Fruit fly (Drosophila melanogaster) whole organism, larva: ENCODE results near the gene bin.

Experiments used
- noc ChIP-seq: fragments of 200-800 bp; sonication (Bioruptor generic); optimal IDR thresholded peaks from 3 replicates; lab custom pipeline; 2019; ENCODE audit warnings: missing biosample characterization, mild to moderate bottlenecking, missing genetic modification characterization, moderate library complexity

bin gene

dm6 chr3L:6988942-6989569 lies 1.4 kb upstream of the bin start:
- peak; percentile 76 for TF ChIP-seq noc (tag; lab: Kevin White, UChicago)

- no peak for TF ChIP-seq noc (tag; lab: Kevin White, UChicago)
Observed at dm6 chr3L:6993350-6993749, 2.9 kb downstream of the bin start.

dm6 chr3L:6995364-6995749 lies 4.9 kb downstream of the bin start:
- no peak for TF ChIP-seq noc (tag; lab: Kevin White, UChicago)

DNA sequence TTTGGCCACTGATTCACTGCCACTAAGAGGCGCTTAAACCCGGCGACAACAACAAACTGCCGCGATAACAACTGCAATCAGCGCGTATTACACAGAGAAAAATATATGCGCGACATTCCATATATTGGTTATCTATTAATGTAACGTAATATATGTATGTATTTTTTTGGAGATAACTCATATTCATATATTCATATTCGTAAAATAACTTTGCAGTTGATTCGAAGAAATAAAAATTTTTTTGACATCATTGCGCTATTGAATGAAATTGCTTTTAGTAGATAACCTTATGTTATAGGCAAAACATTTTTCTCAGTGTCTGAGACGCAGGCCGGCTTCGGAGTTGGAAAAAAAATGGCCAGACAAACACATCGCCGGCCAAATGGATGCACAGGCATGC lies 6.5 kb downstream of the bin start:
- TF ChIP-seq noc (tag; lab: Kevin White, UChicago), result no peak

DNA sequence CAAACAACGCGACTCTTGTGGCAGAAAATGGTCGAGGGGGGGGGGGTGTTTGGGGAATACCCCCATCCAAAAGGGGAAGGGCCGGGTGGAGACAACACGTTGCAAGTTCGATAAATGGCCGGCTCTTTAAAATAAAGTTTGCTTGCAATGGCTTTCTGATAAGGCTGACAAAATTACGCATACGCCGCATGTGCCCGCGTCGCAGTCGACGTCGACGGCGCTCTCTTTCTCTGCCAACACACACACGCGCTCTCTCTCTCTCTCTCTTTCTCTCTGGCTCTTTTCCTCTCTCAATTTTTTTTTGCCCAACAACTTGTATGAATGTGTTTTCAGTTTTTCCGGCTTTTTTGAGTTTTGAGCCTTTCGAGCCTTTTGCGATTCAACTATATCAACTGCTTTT lies 7.0 kb downstream of the bin start:
- TF ChIP-seq noc (tag; lab: Kevin White, UChicago), result no peak

DNA sequence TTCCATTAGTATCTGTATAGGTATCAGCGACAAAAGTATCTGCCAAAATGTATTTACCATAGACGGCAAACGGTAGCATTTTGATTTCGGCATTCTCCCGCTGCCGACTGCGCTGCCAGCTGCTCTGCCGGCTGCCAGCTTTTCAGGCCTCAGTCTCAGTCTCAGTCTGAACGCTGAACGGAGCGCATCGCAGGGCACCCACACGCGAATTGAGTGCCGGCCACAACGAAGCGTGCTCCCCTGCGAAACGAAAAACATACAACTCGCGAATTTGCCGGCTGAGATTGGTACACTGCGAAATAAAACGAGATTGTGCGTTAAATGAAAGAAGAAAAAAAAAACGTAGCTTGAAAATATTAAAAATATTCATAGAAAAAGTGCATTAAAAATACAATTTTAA lies 8.3 kb downstream of the bin start, which contains the start of gene Mp:
TSS of gene Mp (plus strand) at position 152 of the 400 bp plus-strand sequence.
- TF ChIP-seq noc (tag; lab: Kevin White, UChicago), result no peak

DNA sequence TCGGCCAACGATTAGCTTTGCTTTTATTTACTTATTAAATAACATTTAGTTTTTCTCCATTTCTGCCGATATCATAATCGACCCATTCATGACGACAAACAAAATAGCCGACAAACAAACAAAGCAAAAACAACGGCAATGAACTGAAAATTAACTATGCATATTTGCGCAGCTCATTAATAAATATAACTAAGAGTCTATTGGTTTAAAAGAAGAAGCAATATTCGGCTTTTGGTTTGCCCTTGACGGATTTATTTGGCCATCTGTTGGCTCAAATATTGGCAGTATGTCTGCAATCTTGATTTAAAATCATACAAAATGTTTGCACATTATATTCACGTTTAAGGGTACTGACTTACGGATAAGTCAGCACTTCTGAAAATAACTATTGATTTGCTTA lies 9.6 kb downstream of the bin start:
- TF ChIP-seq noc (tag; lab: Kevin White, UChicago), result no peak

- no peak for TF ChIP-seq noc (tag; lab: Kevin White, UChicago)
Observed at dm6 chr3L:7001855-7002254, 11.4 kb downstream of the bin start.

dm6 chr3L:7002355-7002754 lies 11.9 kb downstream of the bin start:
- no peak for TF ChIP-seq noc (tag; lab: Kevin White, UChicago)

DNA sequence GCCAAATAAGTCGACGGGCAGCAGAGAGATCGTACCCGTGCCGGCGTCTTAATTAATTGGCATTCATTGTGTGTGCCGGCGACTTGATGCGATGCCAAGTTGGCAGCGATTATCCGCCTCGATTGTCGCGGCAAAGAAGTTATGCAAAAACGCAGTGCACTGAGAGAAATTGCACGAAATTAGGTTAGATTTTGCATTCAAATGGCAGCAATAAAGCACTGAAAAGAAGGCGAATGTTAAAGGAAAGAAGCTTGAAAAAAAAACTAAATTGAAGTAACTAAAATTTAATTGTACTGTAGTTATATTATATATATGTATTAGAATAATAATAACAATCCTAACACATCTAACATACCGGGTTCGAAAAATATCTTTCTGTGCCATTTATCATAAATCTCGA lies 12.7 kb downstream of the bin start:
- no peak for TF ChIP-seq noc (tag; lab: Kevin White, UChicago)

DNA sequence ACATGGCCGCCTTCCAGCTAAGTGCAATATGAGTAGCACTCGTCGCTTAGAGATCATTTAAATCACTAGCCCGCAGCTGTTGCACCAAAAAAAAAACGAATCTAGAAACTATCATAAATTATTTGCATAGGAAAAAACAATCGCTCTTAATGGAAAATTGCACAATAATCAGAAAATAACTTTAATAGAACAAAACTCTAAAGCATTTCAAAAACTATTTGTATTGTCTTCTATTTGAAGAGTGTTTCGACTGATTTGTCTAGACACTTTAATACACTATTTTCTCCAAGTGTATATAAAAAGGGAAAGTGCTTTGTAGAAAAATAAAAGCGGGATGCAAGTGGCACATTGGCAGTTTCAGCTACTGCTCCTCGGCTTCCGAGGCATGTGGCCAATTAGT lies 16.0 kb downstream of the bin start:
- no peak for TF ChIP-seq noc (tag; lab: Kevin White, UChicago)

dm6 chr3L:7008351-7008750 lies 17.9 kb downstream of the bin start:
- peak; percentile 27 for TF ChIP-seq noc (tag; lab: Kevin White, UChicago)

DNA sequence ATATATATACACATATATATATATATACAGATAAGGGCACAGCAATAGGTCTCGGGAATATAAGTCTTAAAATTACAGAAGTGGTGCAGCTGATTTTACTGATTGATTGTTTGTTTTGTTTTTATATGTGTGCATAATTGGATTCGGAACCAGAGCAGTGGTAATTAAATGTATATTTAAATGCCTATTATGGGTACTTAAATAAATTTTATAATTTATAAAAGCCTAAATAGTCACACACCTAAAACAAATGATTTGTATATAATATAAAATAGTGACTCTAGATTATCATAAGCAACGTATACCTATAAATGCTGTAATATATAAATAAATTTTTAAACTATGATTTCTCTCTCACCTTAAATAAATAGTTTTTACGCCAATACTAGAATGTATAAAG lies 19.0 kb downstream of the bin start:
- TF ChIP-seq noc (tag; lab: Kevin White, UChicago), result no peak

- TF ChIP-seq noc (tag; lab: Kevin White, UChicago), result no peak
Observed at dm6 chr3L:7009886-7010285, 19.5 kb downstream of the bin start.

dm6 chr3L:7012271-7012670 lies 21.8 kb downstream of the bin start:
- TF ChIP-seq noc (tag; lab: Kevin White, UChicago), result no peak

- no peak for TF ChIP-seq noc (tag; lab: Kevin White, UChicago)
Observed at dm6 chr3L:7013568-7014305, 23.3 kb downstream of the bin start.

dm6 chr3L:7026694-7027093 lies 36.3 kb downstream of the bin start, which contains the start of gene CG17744:
Gene CG17744, minus strand, starts transcription at chr3L:7026794.
- TF ChIP-seq noc (tag; lab: Kevin White, UChicago), result no peak
